Worm (Caenorhabditis elegans) whole organism, mixed stage, embryonic: ENCODE measurements around the gene F26A1.19.

Experiments used
- bed-3 ChIP-seq: fragments of 200-800 bp; sonication (Bioruptor generic); optimal IDR thresholded peaks from 3 replicates; lab custom pipeline; 2018; ENCODE audit warnings: mild to moderate bottlenecking, missing genetic modification characterization, moderate library complexity, missing compliant biosample characterization
- elt-1 ChIP-seq: sonication (generic microtip); optimal IDR thresholded peaks from 2 replicates; lab custom pipeline; 2017; ENCODE audit warnings: missing genetic modification characterization, mild to moderate bottlenecking, missing compliant biosample characterization, antibody characterized with exemption, moderate library complexity, borderline replicate concordance; ENCODE audit not compliant: insufficient read depth
- elt-3 ChIP-seq: fragments of 150-350 bp; optimal IDR thresholded peaks from 2 replicates; lab custom pipeline; 2014; ENCODE audit warnings: missing biosample characterization, missing genetic modification characterization
- lin-13 ChIP-seq: fragments of 150-350 bp; optimal IDR thresholded peaks from 2 replicates; lab custom pipeline; 2014; ENCODE audit warnings: missing biosample characterization, missing genetic modification characterization
- lsy-2 ChIP-seq: fragments of 150-350 bp; optimal IDR thresholded peaks from 2 replicates; lab custom pipeline; 2014; ENCODE audit warnings: missing biosample characterization, missing genetic modification characterization
- sem-2 ChIP-seq: fragments of 200-800 bp; sonication (Bioruptor generic); optimal IDR thresholded peaks from 2 replicates; lab custom pipeline; 2018; ENCODE audit warnings: mild to moderate bottlenecking, missing genetic modification characterization, missing compliant biosample characterization
- sptf-1 ChIP-seq: sonication (generic microtip); optimal IDR thresholded peaks from 2 replicates; lab custom pipeline; 2017; ENCODE audit warnings: mild to moderate bottlenecking, missing genetic modification characterization, moderate library complexity, missing compliant biosample characterization
- unc-62 ChIP-seq: fragments of 150-350 bp; optimal IDR thresholded peaks from 2 replicates; lab custom pipeline; 2014; ENCODE audit warnings: missing biosample characterization, missing genetic modification reagents, missing genetic modification characterization
- ztf-11 ChIP-seq: fragments of 150-350 bp; optimal IDR thresholded peaks from 2 replicates; lab custom pipeline; 2014; ENCODE audit warnings: missing biosample characterization, missing genetic modification characterization

ce11 chrIII:4822140-4822539, 15.4 kb upstream of the F26A1.19 start, which contains the start of gene F26A1.8:
- TF ChIP-seq elt-1 (tag; lab: Kevin White, UChicago) (no peak), sptf-1 (tag; lab: Kevin White, UChicago) (no peak), unc-62 (GFP tag; lab: Kevin White, UChicago) (no peak), bed-3 (no peak), ztf-11 (no peak), elt-3 (tag; lab: Kevin White, UChicago) (no peak), sem-2 (GFP tag; lab: Kevin White, UChicago) (no peak), lin-13 (no peak), lsy-2 (tag; lab: Kevin White, UChicago) (no peak)
